Fruit fly (Drosophila melanogaster) whole organism, embryonic: Measurements from ENCODE around the gene HisCl1.
A peak's percentile ranks its signal among the peaks of the same experiment; 100 is the strongest.

Experiments used
- Aef1 ChIP-seq: fragments of 200-800 bp; sonication (Bioruptor generic); IDR thresholded peaks from 3 replicates; pipeline ENCODE4 v1.3.6; 2022; ENCODE audit warnings: missing biosample characterization, missing genetic modification characterization
- Atf-2 ChIP-seq: fragments of 200-800 bp; sonication (Bioruptor generic); optimal IDR thresholded peaks from 2 replicates; lab custom pipeline; 2016; ENCODE audit warnings: missing biosample characterization, missing genetic modification characterization
- B-H2 ChIP-seq: fragments of 200-800 bp; sonication (Bioruptor generic); optimal IDR thresholded peaks from 2 replicates; lab custom pipeline; 2018; ENCODE audit warnings: missing biosample characterization, mild to moderate bottlenecking, missing genetic modification characterization
- CG10321 ChIP-seq: fragments of 200-800 bp; sonication (Bioruptor generic); IDR thresholded peaks from 2 replicates; pipeline ENCODE4 v1.3.6; 2022; ENCODE audit warnings: missing biosample characterization, missing genetic modification characterization
- CG10565 ChIP-seq: fragments of 200-800 bp; sonication (Bioruptor generic); optimal IDR thresholded peaks from 3 replicates; lab custom pipeline; 2016; ENCODE audit warnings: missing biosample characterization, mild to moderate bottlenecking, missing genetic modification characterization
- CG11398 ChIP-seq: fragments of 200-800 bp; sonication (Bioruptor generic); optimal IDR thresholded peaks from 2 replicates; lab custom pipeline; 2016; ENCODE audit warnings: missing biosample characterization, missing genetic modification characterization
- CG13287 ChIP-seq: fragments of 200-800 bp; sonication (Bioruptor generic); IDR thresholded peaks from 2 replicates; pipeline ENCODE4 v1.3.6; 2022; ENCODE audit warnings: missing biosample characterization, missing genetic modification characterization; ENCODE audit not compliant: partially characterized antibody
- CG14014 ChIP-seq: fragments of 200-800 bp; sonication (Bioruptor generic); IDR thresholded peaks from 2 replicates; pipeline ENCODE4 v1.3.6; 2022; ENCODE audit warnings: missing biosample characterization, missing genetic modification characterization
- CG14710 ChIP-seq: fragments of 200-800 bp; sonication (Bioruptor generic); optimal IDR thresholded peaks from 3 replicates; lab custom pipeline; 2019; ENCODE audit warnings: missing biosample characterization, mild to moderate bottlenecking, missing genetic modification characterization, moderate library complexity
- CG14860 ChIP-seq: fragments of 200-800 bp; sonication (Bioruptor generic); IDR thresholded peaks from 3 replicates; pipeline ENCODE4 v1.3.6; 2022; ENCODE audit warnings: missing biosample characterization, missing genetic modification characterization; ENCODE audit not compliant: partially characterized antibody
- CG17568 ChIP-seq: fragments of 200-800 bp; sonication (Bioruptor generic); optimal IDR thresholded peaks from 2 replicates; lab custom pipeline; 2018; ENCODE audit warnings: missing biosample characterization, mild to moderate bottlenecking, missing genetic modification characterization, moderate library complexity
- CG2120 ChIP-seq: fragments of 200-800 bp; sonication (Bioruptor generic); optimal IDR thresholded peaks from 3 replicates; lab custom pipeline; 2016; ENCODE audit warnings: missing biosample characterization, missing genetic modification characterization
- CG42726 ChIP-seq: fragments of 200-800 bp; sonication (Bioruptor generic); IDR thresholded peaks from 2 replicates; pipeline ENCODE4 v1.3.6; 2022; ENCODE audit warnings: missing biosample characterization, missing genetic modification characterization; ENCODE audit not compliant: partially characterized antibody
- CG4617 ChIP-seq: fragments of 200-800 bp; sonication (Bioruptor generic); optimal IDR thresholded peaks from 3 replicates; lab custom pipeline; 2016; ENCODE audit warnings: missing biosample characterization, missing genetic modification characterization, borderline replicate concordance
- CG6765 ChIP-seq: fragments of 200-800 bp; sonication (Bioruptor generic); optimal IDR thresholded peaks from 3 replicates; lab custom pipeline; 2017; ENCODE audit warnings: missing biosample characterization, mild to moderate bottlenecking, missing genetic modification characterization
- CG7745 ChIP-seq: fragments of 200-800 bp; sonication (Bioruptor generic); optimal IDR thresholded peaks from 2 replicates; lab custom pipeline; 2018; ENCODE audit warnings: missing biosample characterization, mild to moderate bottlenecking, missing genetic modification characterization, moderate library complexity
- CG7928 ChIP-seq: fragments of 200-800 bp; sonication (Bioruptor generic); optimal IDR thresholded peaks from 2 replicates; lab custom pipeline; 2017; ENCODE audit warnings: missing biosample characterization, mild to moderate bottlenecking, missing genetic modification characterization
- CG8388 ChIP-seq: fragments of 200-800 bp; sonication (Bioruptor generic); optimal IDR thresholded peaks from 2 replicates; lab custom pipeline; 2019; ENCODE audit warnings: missing biosample characterization, mild to moderate bottlenecking, missing genetic modification characterization, moderate library complexity
- CG9876 ChIP-seq: fragments of 200-800 bp; sonication (Bioruptor generic); optimal IDR thresholded peaks from 2 replicates; lab custom pipeline; 2016; ENCODE audit warnings: missing biosample characterization, missing genetic modification characterization
- CTCF ChIP-seq: fragments of 200-800 bp; sonication (Bioruptor generic); optimal IDR thresholded peaks from 2 replicates; lab custom pipeline; 2017; ENCODE audit warnings: missing biosample characterization, mild to moderate bottlenecking, missing genetic modification characterization, moderate library complexity
- Dad ChIP-seq: fragments of 200-800 bp; sonication (Bioruptor generic); optimal IDR thresholded peaks from 3 replicates; lab custom pipeline; 2016; ENCODE audit warnings: missing biosample characterization, missing genetic modification characterization
- Dip3 ChIP-seq: fragments of 200-800 bp; sonication (Bioruptor generic); optimal IDR thresholded peaks from 3 replicates; lab custom pipeline; 2016; ENCODE audit warnings: missing biosample characterization, missing genetic modification characterization
- Dll ChIP-seq: fragments of 200-800 bp; sonication (Bioruptor generic); IDR thresholded peaks from 4 replicates; pipeline ENCODE4 v1.3.6; 2022; ENCODE audit warnings: missing biosample characterization, missing genetic modification characterization; ENCODE audit not compliant: partially characterized antibody
- GATAe ChIP-seq: fragments of 200-800 bp; sonication (Bioruptor generic); conservative IDR thresholded peaks from 2 replicates; pipeline ENCODE4 v1.3.6; 2022; ENCODE audit warnings: missing biosample characterization, missing genetic modification characterization
- HLH3B ChIP-seq: fragments of 200-800 bp; sonication (Bioruptor generic); IDR thresholded peaks from 2 replicates; pipeline ENCODE4 v1.3.6; 2022; ENCODE audit warnings: missing biosample characterization, missing genetic modification characterization
- HLH4C ChIP-seq: fragments of 200-800 bp; sonication (Bioruptor generic); IDR thresholded peaks from 3 replicates; pipeline ENCODE4 v1.3.6; 2022; ENCODE audit warnings: missing biosample characterization, missing genetic modification characterization; ENCODE audit not compliant: partially characterized antibody
- HmgD ChIP-seq: fragments of 200-800 bp; sonication (Bioruptor generic); optimal IDR thresholded peaks from 3 replicates; lab custom pipeline; 2016; ENCODE audit warnings: missing biosample characterization, missing genetic modification characterization
- Hmr ChIP-seq: fragments of 200-800 bp; sonication (Bioruptor generic); optimal IDR thresholded peaks from 3 replicates; lab custom pipeline; 2017; ENCODE audit warnings: mild to moderate bottlenecking, missing biosample characterization, missing genetic modification reagents, missing genetic modification characterization
- Hr78 ChIP-seq, 2 experiments: fragments of 200-800 bp in 1 of 2; fragments of >200 bp in 1 of 2; sonication (Bioruptor generic) in 1 of 2; optimal IDR thresholded peaks; 2 replicates each; lab custom pipeline; 2017 to 2019; ENCODE audit warnings: missing biosample characterization in 2 of 2, missing genetic modification characterization in 2 of 2, mild to moderate bottlenecking in 1 of 2, moderate library complexity in 1 of 2
- MBD-R2 ChIP-seq: fragments of 200-800 bp; sonication (Bioruptor generic); IDR thresholded peaks from 2 replicates; pipeline ENCODE4 v1.3.6; 2022; ENCODE audit warnings: missing biosample characterization, missing genetic modification characterization
- Mes4 ChIP-seq: fragments of 200-800 bp; sonication (Bioruptor generic); optimal IDR thresholded peaks from 2 replicates; lab custom pipeline; 2016; ENCODE audit warnings: missing biosample characterization, missing genetic modification characterization
- Nf-YB ChIP-seq: fragments of 200-800 bp; sonication (Bioruptor generic); optimal IDR thresholded peaks from 3 replicates; lab custom pipeline; 2019; ENCODE audit warnings: missing biosample characterization, mild to moderate bottlenecking, missing genetic modification characterization, moderate library complexity
- Nf-YC ChIP-seq: fragments of 200-800 bp; optimal IDR thresholded peaks from 3 replicates; lab custom pipeline; 2019; ENCODE audit warnings: missing biosample characterization, mild to moderate bottlenecking, missing genetic modification characterization, moderate library complexity
- Spps ChIP-seq: fragments of 200-800 bp; sonication (Bioruptor generic); optimal IDR thresholded peaks from 2 replicates; lab custom pipeline; 2018; ENCODE audit warnings: missing biosample characterization, mild to moderate bottlenecking, missing genetic modification characterization
- Vsx1 ChIP-seq: fragments of 200-800 bp; sonication (Bioruptor generic); optimal IDR thresholded peaks from 2 replicates; lab custom pipeline; 2017; ENCODE audit warnings: missing biosample characterization, mild to moderate bottlenecking, missing genetic modification characterization, missing genetic modification reagents
- al ChIP-seq: fragments of 200-800 bp; sonication (Bioruptor generic); IDR thresholded peaks from 2 replicates; pipeline ENCODE4 v1.3.6; 2022; ENCODE audit warnings: missing biosample characterization, missing genetic modification characterization
- amos ChIP-seq: fragments of 200-800 bp; sonication (Bioruptor generic); IDR thresholded peaks from 2 replicates; pipeline ENCODE4 v1.3.6; 2022; ENCODE audit warnings: missing biosample characterization, missing genetic modification characterization; ENCODE audit not compliant: partially characterized antibody
- bbx ChIP-seq: fragments of 200-800 bp; sonication (Bioruptor generic); IDR thresholded peaks from 2 replicates; pipeline ENCODE4 v1.3.6; 2022; ENCODE audit warnings: missing biosample characterization, missing genetic modification characterization; ENCODE audit not compliant: partially characterized antibody
- cg ChIP-seq: fragments of 200-800 bp; sonication (Bioruptor generic); optimal IDR thresholded peaks from 3 replicates; lab custom pipeline; 2019; ENCODE audit warnings: missing biosample characterization, mild to moderate bottlenecking, missing genetic modification characterization, moderate library complexity
- dan ChIP-seq: fragments of 200-800 bp; sonication (Bioruptor generic); IDR thresholded peaks from 2 replicates; pipeline ENCODE4 v1.3.6; 2022; ENCODE audit warnings: missing biosample characterization, missing genetic modification characterization
- ftz-f1 ChIP-seq: fragments of 200-800 bp; sonication (Bioruptor generic); optimal IDR thresholded peaks from 2 replicates; lab custom pipeline; 2016; ENCODE audit warnings: missing biosample characterization, missing genetic modification characterization
- lola ChIP-seq, 3 experiments: fragments of >200 bp in 2 of 3; fragments of 200-800 bp in 1 of 3; sonication (Bioruptor generic) in 1 of 3; optimal IDR thresholded peaks; 2 replicates each; lab custom pipeline; 2017 to 2019; ENCODE audit warnings: missing biosample characterization in 3 of 3, missing genetic modification characterization in 3 of 3, mild to moderate bottlenecking in 1 of 3, moderate library complexity in 1 of 3
- otp ChIP-seq: fragments of 200-800 bp; sonication (Bioruptor generic); IDR thresholded peaks from 3 replicates; pipeline ENCODE4, ENCODE4 v1.3.6; 2022; ENCODE audit warnings: missing biosample characterization, missing genetic modification characterization
- peb ChIP-seq: fragments of 200-800 bp; sonication (Bioruptor generic); IDR thresholded peaks from 2 replicates; pipeline ENCODE4 v1.3.6; 2022; ENCODE audit warnings: missing biosample characterization, missing genetic modification characterization
- slp2 ChIP-seq: fragments of 200-800 bp; sonication (Bioruptor generic); optimal IDR thresholded peaks from 2 replicates; lab custom pipeline; 2016; ENCODE audit warnings: missing biosample characterization, missing genetic modification characterization
- sna ChIP-seq: fragments of 200-800 bp; sonication (Bioruptor generic); IDR thresholded peaks from 2 replicates; pipeline ENCODE4 v1.3.6; 2022; ENCODE audit warnings: missing biosample characterization, missing genetic modification characterization; ENCODE audit not compliant: partially characterized antibody
- stwl ChIP-seq: fragments of 200-800 bp; sonication (Bioruptor generic); optimal IDR thresholded peaks from 3 replicates; lab custom pipeline; 2018; ENCODE audit warnings: missing biosample characterization, mild to moderate bottlenecking, missing genetic modification characterization, moderate library complexity
- tx ChIP-seq: fragments of 200-800 bp; sonication (Bioruptor generic); optimal IDR thresholded peaks from 2 replicates; lab custom pipeline; 2016; ENCODE audit warnings: missing biosample characterization, missing genetic modification characterization
- unc-4 ChIP-seq: fragments of 200-800 bp; sonication (Bioruptor generic); IDR thresholded peaks from 2 replicates; pipeline ENCODE4 v1.3.6; 2022; ENCODE audit warnings: missing biosample characterization, missing genetic modification characterization; ENCODE audit not compliant: partially characterized antibody
- zen2 ChIP-seq: fragments of 200-800 bp; sonication (Bioruptor generic); IDR thresholded peaks from 3 replicates; pipeline ENCODE4 v1.3.6; 2022; ENCODE audit warnings: missing biosample characterization, missing genetic modification characterization; ENCODE audit not compliant: partially characterized antibody

Gene HisCl1

DNA sequence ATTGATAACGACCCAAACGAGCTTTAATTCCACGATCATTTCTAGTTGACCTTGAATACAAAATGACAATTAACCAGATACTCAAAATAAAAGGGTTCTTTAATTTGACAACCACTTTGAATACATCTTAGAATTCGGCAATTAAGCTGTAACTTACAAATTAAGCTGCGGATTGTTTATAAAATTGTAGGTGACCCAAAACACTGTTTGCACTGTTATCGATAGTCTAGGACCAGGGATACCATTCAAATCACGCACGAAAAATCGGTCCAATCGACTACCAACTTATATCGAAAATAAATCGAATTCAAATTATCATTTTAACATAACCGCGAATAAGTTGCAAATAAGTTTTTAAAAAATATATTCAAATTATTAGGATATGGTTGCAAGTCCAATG is 35.3 kb downstream of the HisCl1 start, which contains the start of gene Kyat (continued):
- TF ChIP-seq CG7928 (GFP tag; lab: Kevin White, UChicago) (peak; percentile 92), Hmr (GFP tag; lab: Kevin White, UChicago) (no peak), otp (GFP tag; lab: Robert Waterston, UW) (no peak), Nf-YC (tag; lab: Kevin White, UChicago) (no peak), slp2 (GFP tag; lab: Kevin White, UChicago) (no peak), amos (peak; percentile 99), CG6765 (GFP tag; lab: Kevin White, UChicago) (no peak), Dip3 (GFP tag; lab: Kevin White, UChicago) (no peak), Aef1 (GFP tag; lab: Robert Waterston, UW) (no peak), sna (GFP tag; lab: Robert Waterston, UW) (peak; percentile 98), CG14014 (GFP tag; lab: Robert Waterston, UW) (no peak), Spps (tag; lab: Kevin White, UChicago) (no peak), tx (GFP tag; lab: Kevin White, UChicago) (no peak), CG2120 (GFP tag; lab: Kevin White, UChicago) (peak; percentile 12), CG10565 (GFP tag; lab: Kevin White, UChicago) (no peak), CG4617 (GFP tag; lab: Kevin White, UChicago) (peak; percentile 75), B-H2 (GFP tag; lab: Kevin White, UChicago) (peak; percentile 56), CTCF (GFP tag; lab: Kevin White, UChicago) (peak; percentile 43), Atf-2 (no peak), Hr78 (GFP tag; optimal IDR thresholded peaks at IDR 0.05; lab: Kevin White, UChicago) (peak in 1 of 2 experiments; percentile 73), CG13287 (GFP tag; lab: Robert Waterston, UW) (peak; percentile 99), bbx (GFP tag; lab: Robert Waterston, UW) (peak; percentile 99), peb (no peak), Dll (GFP tag; lab: Robert Waterston, UW) (peak; percentile 97), CG7745 (tag; lab: Kevin White, UChicago) (no peak), HLH3B (GFP tag; lab: Robert Waterston, UW) (no peak), unc-4 (GFP tag; lab: Robert Waterston, UW) (peak; percentile 98), GATAe (no peak), CG11398 (GFP tag; lab: Kevin White, UChicago) (no peak), CG17568 (GFP tag; lab: Kevin White, UChicago) (no peak), CG14860 (GFP tag; lab: Robert Waterston, UW) (peak; percentile 93), Nf-YB (GFP tag; lab: Kevin White, UChicago) (no peak), MBD-R2 (GFP tag; lab: Robert Waterston, UW) (peak; percentile 67), CG42726 (GFP tag; lab: Robert Waterston, UW) (peak; percentile 96), CG9876 (GFP tag; lab: Kevin White, UChicago) (no peak), zen2 (GFP tag; lab: Robert Waterston, UW) (peak; percentile 98), CG14710 (tag; lab: Kevin White, UChicago) (peak; percentile 66), lola (GFP tag; optimal IDR thresholded peaks at IDR 0.05; lab: Kevin White, UChicago) (peak in 1 of 3 experiments; percentile 7), Dad (no peak), Vsx1 (no peak), stwl (tag; lab: Kevin White, UChicago) (peak; percentile 81), HmgD (GFP tag; lab: Kevin White, UChicago) (no peak), CG8388 (GFP tag; lab: Kevin White, UChicago) (no peak), CG10321 (no peak), HLH4C (GFP tag; lab: Robert Waterston, UW) (peak; percentile 97), ftz-f1 (GFP tag; lab: Kevin White, UChicago) (peak; percentile 88), dan (no peak), cg (GFP tag; lab: Kevin White, UChicago) (peak; percentile 29), al (GFP tag; lab: Robert Waterston, UW) (no peak), Mes4 (no peak)
